Fruit fly (Drosophila melanogaster): ENCODE data around the gene CLS.

dm6 chr3R:25659857-25660417 is 27.2 kb downstream of the CLS start:
- no peak for TF ChIP-seq topi (GFP tag; optimal IDR thresholded peaks at IDR 0.05)
- no peak for TF ChIP-seq lz (GFP tag; optimal IDR thresholded peaks at IDR 0.05)
- TF ChIP-seq fd59A (GFP tag; optimal IDR thresholded peaks at IDR 0.05): no peak
- no peak for TF ChIP-seq CG16779 (tag; optimal IDR thresholded peaks at IDR 0.05)
- no peak; the same call in 1 of the 2 replicates for TF ChIP-seq CG11294 (GFP tag; IDR thresholded peaks at IDR 0.05)
- TF ChIP-seq Met (GFP tag; optimal IDR thresholded peaks at IDR 0.05): no peak
- no peak for TF ChIP-seq Blimp-1 (GFP tag; optimal IDR thresholded peaks at IDR 0.05)
- no peak for TF ChIP-seq CG34406 (GFP tag; optimal IDR thresholded peaks at IDR 0.05)
- TF ChIP-seq CG10669 (GFP tag; optimal IDR thresholded peaks at IDR 0.05): no peak
- no peak for TF ChIP-seq Lpt (GFP tag; optimal IDR thresholded peaks at IDR 0.05)
- no peak for TF ChIP-seq svp (GFP tag)
- no peak for TF ChIP-seq cyc (GFP tag; optimal IDR thresholded peaks at IDR 0.05)
